Worm (Caenorhabditis elegans) whole organism, late embryonic: ENCODE results near the gene wsp-1.

Source experiments
- C08G9.2 ChIP-seq: sonication (generic microtip); optimal IDR thresholded peaks from 2 replicates; lab custom pipeline; 2016; ENCODE audit warnings: mild to moderate bottlenecking, missing genetic modification characterization, moderate library complexity, missing compliant biosample characterization
- C38D4.7 ChIP-seq: fragments of 200-800 bp; sonication (Bioruptor generic); optimal IDR thresholded peaks from 2 replicates; lab custom pipeline; 2018; ENCODE audit warnings: mild to moderate bottlenecking, missing genetic modification characterization, moderate library complexity, missing compliant biosample characterization
- K02D7.2 ChIP-seq: sonication (generic microtip); optimal IDR thresholded peaks from 2 replicates; lab custom pipeline; 2017; ENCODE audit warnings: mild to moderate bottlenecking, missing genetic modification characterization, missing compliant biosample characterization
- K09A11.1 ChIP-seq: sonication (generic microtip); optimal IDR thresholded peaks from 2 replicates; lab custom pipeline; 2017; ENCODE audit warnings: antibody characterized with exemption, mild to moderate bottlenecking, missing genetic modification characterization, missing compliant biosample characterization; ENCODE audit not compliant: insufficient read depth
- T23F11.4 ChIP-seq: fragments of 200-800 bp; sonication (Bioruptor generic); optimal IDR thresholded peaks from 2 replicates; lab custom pipeline; 2018; ENCODE audit warnings: mild to moderate bottlenecking, missing genetic modification characterization, missing compliant biosample characterization
- Y22D7AL.16 ChIP-seq: sonication (generic microtip); optimal IDR thresholded peaks from 2 replicates; lab custom pipeline; 2016; ENCODE audit warnings: missing genetic modification characterization, missing compliant biosample characterization
- ahr-1 ChIP-seq: sonication (generic microtip); optimal IDR thresholded peaks from 2 replicates; lab custom pipeline; 2016; ENCODE audit warnings: missing genetic modification characterization, missing compliant biosample characterization
- ceh-18 ChIP-seq: sonication (generic microtip); optimal IDR thresholded peaks from 2 replicates; lab custom pipeline; 2016; ENCODE audit warnings: missing genetic modification characterization, missing compliant biosample characterization
- ceh-2 ChIP-seq: sonication (generic microtip); optimal IDR thresholded peaks from 2 replicates; lab custom pipeline; 2016; ENCODE audit warnings: missing genotype, missing genetic modification characterization, missing compliant biosample characterization
- ceh-24 ChIP-seq: sonication (generic microtip); optimal IDR thresholded peaks from 2 replicates; lab custom pipeline; 2016; ENCODE audit warnings: mild to moderate bottlenecking, missing genetic modification characterization, missing compliant biosample characterization
- ceh-30 ChIP-seq: fragments of 150-350 bp; optimal IDR thresholded peaks from 2 replicates; lab custom pipeline; 2014; ENCODE audit warnings: missing biosample characterization, missing genetic modification characterization
- ceh-45 ChIP-seq: fragments of 200-800 bp; sonication (Bioruptor generic); IDR thresholded peaks from 2 replicates; pipeline ENCODE4 v1.3.6; 2022; ENCODE audit warnings: missing genetic modification reagents, missing genetic modification characterization, missing compliant biosample characterization
- ceh-48 ChIP-seq: sonication (generic microtip); optimal IDR thresholded peaks from 2 replicates; lab custom pipeline; 2016; ENCODE audit warnings: missing genetic modification characterization, inconsistent platforms, missing compliant biosample characterization
- ceh-9 ChIP-seq: sonication (generic microtip); optimal IDR thresholded peaks from 2 replicates; lab custom pipeline; 2016; ENCODE audit warnings: mild to moderate bottlenecking, missing genetic modification characterization, inconsistent platforms, missing compliant biosample characterization
- che-1 ChIP-seq: sonication (generic microtip); optimal IDR thresholded peaks from 2 replicates; lab custom pipeline; 2016; ENCODE audit warnings: mild to moderate bottlenecking, missing genetic modification characterization, missing compliant biosample characterization
- dmd-4 ChIP-seq: sonication (generic microtip); optimal IDR thresholded peaks from 2 replicates; lab custom pipeline; 2016; ENCODE audit warnings: borderline replicate concordance, missing genetic modification characterization, missing compliant biosample characterization
- eyg-1 ChIP-seq: sonication (generic microtip); optimal IDR thresholded peaks from 2 replicates; lab custom pipeline; 2016; ENCODE audit warnings: missing genotype, missing genetic modification characterization, missing compliant biosample characterization
- fax-1 ChIP-seq: sonication (generic microtip); optimal IDR thresholded peaks from 2 replicates; lab custom pipeline; 2016; ENCODE audit warnings: missing genotype, missing genetic modification characterization, missing compliant biosample characterization
- fkh-10 ChIP-seq: fragments of 150-350 bp; optimal IDR thresholded peaks from 2 replicates; lab custom pipeline; 2014; ENCODE audit warnings: missing biosample characterization, missing genetic modification reagents, missing genetic modification characterization
- fkh-6 ChIP-seq: sonication (generic microtip); optimal IDR thresholded peaks from 2 replicates; lab custom pipeline; 2016; ENCODE audit warnings: missing genetic modification characterization, missing compliant biosample characterization
- hlh-30 ChIP-seq: sonication (generic microtip); optimal IDR thresholded peaks from 2 replicates; lab custom pipeline; 2017; ENCODE audit warnings: antibody characterized with exemption, missing genetic modification characterization, missing compliant biosample characterization; ENCODE audit not compliant: insufficient read depth
- lim-6 ChIP-seq: sonication (generic microtip); optimal IDR thresholded peaks from 2 replicates; lab custom pipeline; 2016; ENCODE audit warnings: missing genetic modification characterization, missing compliant biosample characterization
- nfya-1 ChIP-seq: sonication (generic microtip); optimal IDR thresholded peaks from 2 replicates; lab custom pipeline; 2017; ENCODE audit warnings: missing genetic modification characterization, mild to moderate bottlenecking, missing compliant biosample characterization, antibody characterized with exemption, moderate library complexity
- nhr-11 ChIP-seq: fragments of 150-350 bp; optimal IDR thresholded peaks from 2 replicates; lab custom pipeline; 2014; ENCODE audit warnings: missing biosample characterization, missing genetic modification characterization
- nhr-232 ChIP-seq: sonication (generic microtip); optimal IDR thresholded peaks from 2 replicates; lab custom pipeline; 2016; ENCODE audit warnings: missing genetic modification characterization, missing compliant biosample characterization
- odd-2 ChIP-seq: sonication (generic microtip); optimal IDR thresholded peaks from 2 replicates; lab custom pipeline; 2017; ENCODE audit warnings: antibody characterized with exemption, mild to moderate bottlenecking, missing genetic modification characterization, missing compliant biosample characterization
- pax-1 ChIP-seq: fragments of 150-350 bp; optimal IDR thresholded peaks from 2 replicates; lab custom pipeline; 2014; ENCODE audit warnings: missing biosample characterization, missing genetic modification characterization
- pros-1 ChIP-seq: fragments of 150-350 bp; optimal IDR thresholded peaks from 2 replicates; lab custom pipeline; 2014; ENCODE audit warnings: missing biosample characterization, missing genetic modification reagents, missing genetic modification characterization
- ref-2 ChIP-seq: sonication (generic microtip); optimal IDR thresholded peaks from 2 replicates; lab custom pipeline; 2016; ENCODE audit warnings: missing genetic modification characterization, missing compliant biosample characterization
- rnt-1 ChIP-seq: sonication (generic microtip); optimal IDR thresholded peaks from 2 replicates; lab custom pipeline; 2016; ENCODE audit warnings: missing genetic modification characterization, missing compliant biosample characterization
- sdc-2 ChIP-seq: sonication (generic microtip); optimal IDR thresholded peaks from 2 replicates; lab custom pipeline; 2016; ENCODE audit warnings: missing genotype, missing genetic modification characterization, missing compliant biosample characterization
- sox-2 ChIP-seq: fragments of 200-800 bp; sonication (Bioruptor generic); IDR thresholded peaks from 2 replicates; pipeline ENCODE4 v1.3.6; 2022; ENCODE audit warnings: missing genetic modification reagents, missing genetic modification characterization, missing compliant biosample characterization
- sox-4 ChIP-seq: sonication (generic microtip); optimal IDR thresholded peaks from 2 replicates; lab custom pipeline; 2017; ENCODE audit warnings: mild to moderate bottlenecking, missing genetic modification characterization, inconsistent platforms, missing compliant biosample characterization
- tbx-2 ChIP-seq: sonication (generic microtip); optimal IDR thresholded peaks from 2 replicates; lab custom pipeline; 2016; ENCODE audit warnings: missing genetic modification characterization, missing compliant biosample characterization
- tbx-7 ChIP-seq: sonication (generic microtip); optimal IDR thresholded peaks from 2 replicates; lab custom pipeline; 2016; ENCODE audit warnings: missing genotype, missing genetic modification characterization, missing compliant biosample characterization
- ttx-3 ChIP-seq: sonication (generic microtip); optimal IDR thresholded peaks from 2 replicates; lab custom pipeline; 2016; ENCODE audit warnings: missing genetic modification reagents, missing genetic modification characterization, missing compliant biosample characterization
- unc-3 ChIP-seq, 2 experiments: fragments of 200-800 bp in 1 of 2; sonication (Bioruptor generic) in 1 of 2; sonication (generic microtip) in 1 of 2; conservative IDR thresholded peaks in 1 of 2; optimal IDR thresholded peaks in 1 of 2; 2 replicates each; pipeline versions ENCODE4 v1.3.6 to Lab custom; 2016 to 2022; ENCODE audit warnings: missing compliant biosample characterization in 2 of 2, missing genetic modification characterization in 2 of 2, missing genetic modification reagents in 1 of 2
- unc-55 ChIP-seq: sonication (generic microtip); optimal IDR thresholded peaks from 2 replicates; lab custom pipeline; 2017; ENCODE audit warnings: missing biosample characterization, missing genetic modification reagents, missing genetic modification characterization
- unc-86 ChIP-seq: sonication (generic microtip); optimal IDR thresholded peaks from 2 replicates; lab custom pipeline; 2016; ENCODE audit warnings: missing genetic modification characterization, missing compliant biosample characterization
- zip-5 ChIP-seq: sonication (generic microtip); optimal IDR thresholded peaks from 2 replicates; lab custom pipeline; 2016; ENCODE audit warnings: missing genetic modification characterization, missing compliant biosample characterization
- ztf-16 ChIP-seq: sonication (generic microtip); optimal IDR thresholded peaks from 2 replicates; lab custom pipeline; 2017; ENCODE audit warnings: missing genetic modification characterization, missing compliant biosample characterization

Gene wsp-1

DNA sequence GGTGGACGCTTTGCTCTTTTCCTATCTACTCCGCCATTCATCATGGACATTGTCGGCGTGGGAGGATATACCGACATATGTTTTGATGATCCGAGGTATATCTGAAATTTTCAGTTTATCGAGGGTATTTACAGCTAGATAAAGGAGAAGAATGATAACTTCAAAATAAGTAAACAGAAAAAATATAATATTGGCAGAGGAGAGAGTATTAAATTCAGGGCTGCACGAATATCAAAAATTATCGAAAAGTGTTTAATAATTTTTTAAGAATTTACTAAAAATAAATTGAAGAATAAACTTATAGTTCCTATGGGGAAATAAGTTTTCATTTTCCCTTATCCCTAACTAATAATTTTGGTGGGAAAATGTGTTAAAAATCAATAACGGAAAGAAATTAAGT is at the start of gene wsp-1:
Gene wsp-1, minus strand, starts transcription at position 101 of the 400 bp plus-strand sequence.
- TF ChIP-seq K09A11.1 (tag; lab: Kevin White, UChicago) (no peak), K02D7.2 (tag; lab: Kevin White, UChicago) (no peak), hlh-30 (tag; lab: Kevin White, UChicago) (no peak), ref-2 (tag; lab: Kevin White, UChicago) (no peak), ceh-18 (tag; lab: Kevin White, UChicago) (no peak), unc-3 (GFP tag; conservative IDR thresholded peaks at IDR 0.05; lab: Robert Waterston, UW) (no peak), unc-3 (tag; optimal IDR thresholded peaks at IDR 0.05; lab: Kevin White, UChicago) (no peak), unc-86 (tag; lab: Kevin White, UChicago) (no peak)

- no peak for TF ChIP-seq ceh-45 (GFP tag; lab: Robert Waterston, UW)
- no peak for TF ChIP-seq che-1 (tag; lab: Kevin White, UChicago)
- no peak for TF ChIP-seq ceh-30 (tag; lab: Kevin White, UChicago)
- no peak for TF ChIP-seq tbx-7 (tag; lab: Kevin White, UChicago)
- no peak for TF ChIP-seq sdc-2 (tag; lab: Kevin White, UChicago)
- TF ChIP-seq eyg-1, result no peak
- no peak for TF ChIP-seq sox-4 (tag; lab: Kevin White, UChicago)
- no peak for TF ChIP-seq rnt-1 (tag; lab: Kevin White, UChicago)
- no peak for TF ChIP-seq lim-6 (tag; lab: Kevin White, UChicago)
- no peak for TF ChIP-seq nhr-232
- TF ChIP-seq fax-1 (tag; lab: Kevin White, UChicago), result no peak
These were observed 48.6 kb upstream of the wsp-1 start for ce11 chrIV:8247341-8247740.

DNA sequence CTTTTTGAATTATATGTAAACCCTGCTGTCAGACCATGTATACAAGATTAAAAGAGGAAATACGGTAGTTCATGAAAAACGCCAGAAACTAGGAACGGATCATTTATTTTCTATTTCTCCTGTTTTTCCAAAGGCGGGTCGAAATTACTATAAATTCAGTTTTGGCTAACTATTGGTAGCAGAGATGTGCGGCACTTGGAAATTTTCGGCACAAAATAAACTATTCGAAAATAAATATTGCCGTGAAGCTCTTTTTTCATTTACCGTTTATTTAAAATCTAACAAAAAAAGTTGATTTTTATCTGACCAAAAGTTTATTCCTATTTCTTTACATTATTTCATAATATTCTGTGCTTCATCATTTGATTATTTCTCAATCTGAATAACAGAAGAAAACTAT is 45.4 kb upstream of the wsp-1 start, which contains the start of gene T09A12.1:
Gene T09A12.1, plus strand, starts transcription at position 301 of the 400 bp plus-strand sequence.
- TF ChIP-seq ceh-2 (tag; lab: Kevin White, UChicago) (no peak), C38D4.7 (GFP tag; lab: Kevin White, UChicago) (no peak), odd-2 (no peak), ztf-16 (tag; lab: Kevin White, UChicago) (no peak), dmd-4 (no peak), ceh-48 (no peak), ttx-3 (tag; lab: Kevin White, UChicago) (no peak), ahr-1 (tag; lab: Kevin White, UChicago) (no peak), rnt-1 (tag; lab: Kevin White, UChicago) (no peak), pax-1 (no peak), ceh-30 (tag; lab: Kevin White, UChicago) (no peak), zip-5 (tag; lab: Kevin White, UChicago) (no peak), tbx-2 (tag; lab: Kevin White, UChicago) (no peak), nfya-1 (tag; lab: Kevin White, UChicago) (no peak), K02D7.2 (tag; lab: Kevin White, UChicago) (no peak)

- TF ChIP-seq ceh-9 (tag; lab: Kevin White, UChicago) (no peak), unc-55 (no peak), T23F11.4 (no peak), fkh-6 (tag; lab: Kevin White, UChicago) (no peak), nhr-11 (no peak), ceh-48 (no peak), zip-5 (tag; lab: Kevin White, UChicago) (no peak), unc-3 (GFP tag; conservative IDR thresholded peaks at IDR 0.05; lab: Robert Waterston, UW) (no peak), unc-3 (tag; optimal IDR thresholded peaks at IDR 0.05; lab: Kevin White, UChicago) (no peak), lim-6 (tag; lab: Kevin White, UChicago) (no peak), Y22D7AL.16 (tag; lab: Kevin White, UChicago) (no peak), ceh-24 (tag; lab: Kevin White, UChicago) (no peak), pros-1 (tag; lab: Kevin White, UChicago) (no peak), sox-4 (tag; lab: Kevin White, UChicago) (no peak), C08G9.2 (no peak), C38D4.7 (GFP tag; lab: Kevin White, UChicago) (no peak), fkh-10 (GFP tag; lab: Kevin White, UChicago) (no peak), sox-2 (GFP tag; lab: Robert Waterston, UW) (no peak)
These were observed 44.8 kb upstream of the wsp-1 start, which contains the start of gene T09A12.8 for ce11 chrIV:8243599-8243998. TSS of gene T09A12.8 (minus strand) at chrIV:8243699.
